Worm (Caenorhabditis elegans) whole organism, L4/young adult: ENCODE results near the gene tag-307.

Experiments used
- W03F9.2 ChIP-seq: fragments of 150-350 bp; optimal IDR thresholded peaks from 2 replicates; lab custom pipeline; 2014; ENCODE audit warnings: missing biosample characterization, missing genetic modification characterization
- dao-5 ChIP-seq: sonication (generic microtip); optimal IDR thresholded peaks from 2 replicates; lab custom pipeline; 2016; ENCODE audit warnings: missing genotype, missing genetic modification characterization, moderate library complexity, missing compliant biosample characterization
- him-1 ChIP-seq: sonication (generic microtip); optimal IDR thresholded peaks from 2 replicates; lab custom pipeline; 2016; ENCODE audit warnings: missing genotype, missing genetic modification reagents, missing genetic modification characterization, missing compliant biosample characterization

The tag-307 gene

ce11 chrIII:7857142-7857541 is at the start of gene tag-307:
Gene tag-307, minus strand, starts transcription at chrIII:7857242.
- TF ChIP-seq him-1 (no peak), dao-5 (tag; lab: Kevin White, UChicago) (no peak), W03F9.2 (tag; lab: Kevin White, UChicago) (no peak)

DNA sequence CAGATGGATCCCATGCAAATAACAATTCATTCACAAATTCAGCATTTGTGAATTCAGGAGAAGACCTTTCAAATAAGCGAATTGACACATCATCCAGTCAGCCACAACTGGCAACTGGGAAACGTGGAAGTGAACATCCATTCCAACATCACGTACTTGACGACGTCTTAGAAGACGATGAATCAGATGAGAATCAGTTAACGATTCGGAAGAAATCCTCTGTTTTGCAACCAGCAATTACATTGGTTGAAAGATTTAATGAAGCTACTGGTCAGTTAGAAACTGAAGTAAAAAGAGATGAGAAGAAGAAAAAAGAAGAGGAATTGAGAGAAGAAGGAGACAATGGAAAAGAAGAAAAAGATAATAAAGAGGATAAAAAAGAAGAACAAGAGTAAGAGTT is 46.4 kb upstream of the tag-307 start:
- TF ChIP-seq him-1 (no peak), dao-5 (tag; lab: Kevin White, UChicago) (no peak), W03F9.2 (tag; lab: Kevin White, UChicago) (no peak)

DNA sequence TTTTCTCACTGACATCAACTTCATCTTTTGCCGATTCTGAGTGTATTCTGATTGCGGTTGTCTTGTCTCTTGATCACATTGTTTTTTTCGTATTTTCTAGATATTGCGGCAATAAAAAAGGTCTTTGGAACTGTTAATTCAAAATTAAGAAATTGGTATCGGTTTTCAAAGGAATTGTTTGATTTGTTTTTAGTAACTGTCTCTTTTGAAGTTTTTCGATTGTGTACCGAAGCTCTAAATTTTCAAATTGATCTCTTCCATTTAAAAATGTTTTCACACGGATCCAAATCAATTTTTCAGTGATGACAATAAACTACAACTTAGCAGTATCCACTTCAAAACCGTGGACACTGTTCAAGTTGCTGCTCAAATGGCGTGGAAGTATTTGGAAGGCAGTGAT is 43.7 kb upstream of the tag-307 start, which contains the start of gene best-24:
TSS of gene best-24 (plus strand) at position 301 of the 400 bp plus-strand sequence.
- no peak for TF ChIP-seq dao-5 (tag; lab: Kevin White, UChicago)
- no peak for TF ChIP-seq W03F9.2 (tag; lab: Kevin White, UChicago)
- no peak for TF ChIP-seq him-1

DNA sequence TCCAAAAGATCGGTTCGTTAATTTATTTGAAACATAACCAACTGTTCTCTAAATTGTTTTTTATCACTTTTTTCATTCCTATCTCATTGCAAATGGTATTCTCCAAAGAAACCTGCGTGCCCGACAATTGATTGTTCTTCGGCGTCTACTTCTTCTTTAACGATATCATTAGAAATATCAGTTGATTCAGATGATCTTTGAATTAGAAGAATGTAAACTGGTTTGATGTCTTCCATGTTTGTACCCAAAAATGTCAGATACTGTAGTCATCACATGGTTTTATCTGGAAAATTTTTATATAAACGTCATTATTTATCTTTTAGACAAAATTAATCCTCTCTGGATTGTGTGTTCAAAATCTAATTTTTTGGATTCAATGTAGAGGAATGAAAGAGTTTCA is 40.7 kb upstream of the tag-307 start:
- TF ChIP-seq him-1, result no peak
- TF ChIP-seq W03F9.2 (tag; lab: Kevin White, UChicago), result no peak
- no peak for TF ChIP-seq dao-5 (tag; lab: Kevin White, UChicago)

DNA sequence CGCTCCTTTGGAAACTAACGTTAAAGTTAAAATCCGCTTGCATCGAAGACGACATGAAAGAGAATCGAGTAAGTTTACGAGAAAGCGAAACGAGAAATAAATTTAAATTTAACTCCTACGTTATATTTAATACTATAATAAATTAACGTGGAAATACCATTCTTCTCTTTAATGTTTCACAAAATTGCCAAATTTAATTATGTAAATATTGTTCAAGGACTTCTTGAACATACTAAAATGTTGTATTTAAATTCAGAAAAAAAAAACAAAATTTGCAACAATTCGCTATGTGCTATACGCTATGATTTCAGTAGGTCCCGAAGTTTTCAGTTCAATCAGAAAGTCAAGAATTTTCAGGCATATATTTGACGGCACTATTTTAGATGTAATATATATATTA is 39.9 kb upstream of the tag-307 start, which contains the start of gene ZK688.10:
TSS of gene ZK688.10 (minus strand) at position 101 of the 400 bp plus-strand sequence.
- TF ChIP-seq dao-5 (tag; lab: Kevin White, UChicago) (no peak), W03F9.2 (tag; lab: Kevin White, UChicago) (no peak), him-1 (no peak)

- TF ChIP-seq W03F9.2 (tag; lab: Kevin White, UChicago), result no peak
- no peak for TF ChIP-seq dao-5 (tag; lab: Kevin White, UChicago)
- TF ChIP-seq him-1, result no peak
Observed at ce11 chrIII:7894724-7895123, 37.7 kb upstream of the tag-307 start, which contains the start of gene ZK688.4. Gene ZK688.4, plus strand, starts transcription at chrIII:7895024.

ce11 chrIII:7893224-7893623 is 36.2 kb upstream of the tag-307 start:
- TF ChIP-seq W03F9.2 (tag; lab: Kevin White, UChicago), result no peak
- no peak for TF ChIP-seq dao-5 (tag; lab: Kevin White, UChicago)
- TF ChIP-seq him-1, result no peak

- TF ChIP-seq dao-5 (tag; lab: Kevin White, UChicago) (no peak), him-1 (no peak), W03F9.2 (tag; lab: Kevin White, UChicago) (no peak)
Observed at ce11 chrIII:7892333-7892732, 35.3 kb upstream of the tag-307 start.

DNA sequence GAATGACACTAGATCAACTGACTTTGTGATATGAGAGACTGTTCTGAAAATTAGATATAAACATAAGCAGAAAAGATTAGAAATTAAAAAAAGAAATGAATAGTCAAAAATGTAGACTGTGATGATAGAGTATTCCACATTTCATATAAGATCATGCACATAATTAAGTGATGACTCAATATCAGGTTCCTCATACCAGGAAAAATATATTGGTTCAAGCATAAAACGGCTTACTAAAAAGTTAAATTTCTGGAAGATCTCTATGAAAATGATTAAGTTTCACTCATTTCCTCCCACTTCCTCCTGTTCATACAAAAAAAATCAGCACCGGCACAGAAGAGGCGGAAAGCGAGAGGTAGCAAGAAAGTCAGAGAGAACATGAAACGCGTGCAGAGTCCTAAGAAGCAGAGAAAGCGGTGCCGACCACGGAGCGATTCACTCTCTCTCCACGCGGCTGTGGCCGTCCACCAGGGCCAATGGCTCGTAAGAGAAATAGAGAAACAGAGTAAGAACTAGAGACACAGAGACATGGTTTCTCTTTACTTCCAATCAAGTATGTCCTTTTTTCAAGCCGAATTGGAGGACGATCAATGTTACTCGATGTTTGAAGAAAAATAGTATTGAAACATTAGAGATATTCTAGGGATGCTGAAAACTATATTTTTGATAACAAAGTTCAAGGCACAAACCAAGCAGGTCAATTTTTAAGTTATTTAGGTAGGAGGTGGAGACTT is 34.7 kb upstream of the tag-307 start, which contains the start of the genes ZK688.5 and fahd-1:
TSS of gene ZK688.5 (minus strand) at position 51 of the 734 bp plus-strand sequence.
TSS of gene fahd-1 (plus strand) at position 684 of the 734 bp plus-strand sequence.
- no peak for TF ChIP-seq dao-5 (tag; lab: Kevin White, UChicago)
- peak; percentile 60 for TF ChIP-seq W03F9.2 (tag; lab: Kevin White, UChicago)

DNA sequence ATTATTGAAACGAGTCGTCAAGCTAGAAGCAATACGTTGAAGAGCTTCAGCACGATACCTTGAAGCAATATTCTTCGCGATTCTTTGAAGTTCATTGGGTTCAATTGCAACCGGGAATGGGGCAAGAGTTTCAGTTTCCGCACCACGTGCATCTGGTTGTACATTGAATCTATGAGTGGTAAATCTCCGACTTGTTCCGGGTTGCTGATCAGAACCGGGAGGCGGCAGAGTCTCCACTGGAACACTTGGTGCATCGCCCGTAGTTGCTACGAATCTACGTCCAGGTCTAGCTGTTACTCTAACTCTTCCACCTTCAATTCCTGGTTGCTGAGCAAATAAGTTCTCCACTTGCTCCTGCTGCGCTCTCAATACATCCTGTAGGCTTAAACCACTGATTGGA is 32.0 kb upstream of the tag-307 start:
- TF ChIP-seq W03F9.2 (tag; lab: Kevin White, UChicago) (no peak), dao-5 (tag; lab: Kevin White, UChicago) (no peak), him-1 (no peak)

DNA sequence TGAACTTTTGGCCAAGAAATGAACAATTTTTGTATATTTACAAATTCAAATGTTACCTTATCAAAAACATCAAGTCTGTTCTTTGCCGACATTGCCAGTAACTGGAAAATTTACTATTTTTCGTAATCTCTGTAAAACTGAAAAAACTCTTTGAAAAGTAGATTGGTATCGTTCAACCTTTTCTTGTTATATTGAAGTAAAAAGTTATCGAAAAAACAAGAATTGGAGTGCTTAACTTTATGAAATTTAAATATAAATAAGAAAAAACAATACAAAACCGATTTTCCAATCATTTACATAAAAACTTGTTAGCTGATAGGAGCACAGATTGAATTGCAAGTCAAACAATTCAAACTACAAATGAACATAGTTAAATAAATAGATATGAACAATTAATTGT is 27.8 kb upstream of the tag-307 start, which contains the start of gene ZK688.11:
TSS of gene ZK688.11 (minus strand) at position 101 of the 400 bp plus-strand sequence.
- TF ChIP-seq W03F9.2 (tag; lab: Kevin White, UChicago) (no peak), dao-5 (tag; lab: Kevin White, UChicago) (no peak), him-1 (no peak)

- no peak for TF ChIP-seq W03F9.2 (tag; lab: Kevin White, UChicago)
- TF ChIP-seq dao-5 (tag; lab: Kevin White, UChicago), result no peak
- TF ChIP-seq him-1, result no peak
Observed at ce11 chrIII:7882900-7883299, 25.9 kb upstream of the tag-307 start, which contains the start of gene ZK688.9. Gene ZK688.9, minus strand, starts transcription at chrIII:7883000.

DNA sequence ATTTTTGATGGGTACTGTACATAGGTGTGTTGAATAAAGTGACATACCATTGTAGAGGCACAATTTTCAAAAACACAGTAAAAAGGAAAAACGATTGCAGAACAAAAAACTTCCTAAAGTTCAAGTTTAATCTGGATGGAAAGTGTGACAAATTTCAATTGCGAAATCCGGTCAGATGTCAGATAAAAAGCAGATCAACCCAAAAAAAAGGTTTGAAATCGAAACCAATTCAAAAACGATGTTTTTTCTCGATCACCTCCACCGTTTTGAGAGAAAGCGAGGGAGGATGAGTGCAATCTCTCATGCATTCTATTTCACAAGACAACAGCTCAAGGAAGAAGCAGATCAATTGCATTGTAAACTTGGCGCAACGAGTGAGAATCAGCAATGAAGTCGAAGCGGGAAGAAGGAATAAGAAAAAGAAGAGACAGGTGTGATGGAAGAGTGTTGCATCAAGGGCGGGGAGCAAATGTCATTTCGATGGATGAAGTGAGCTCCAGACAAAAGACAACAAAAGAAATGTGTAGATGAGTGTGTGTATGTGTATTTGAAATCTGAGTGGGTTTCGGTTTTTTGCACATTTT is 23.2 kb upstream of the tag-307 start:
- no peak for TF ChIP-seq him-1
- TF ChIP-seq dao-5 (tag; lab: Kevin White, UChicago), result no peak
- TF ChIP-seq W03F9.2 (tag; lab: Kevin White, UChicago), result no peak

DNA sequence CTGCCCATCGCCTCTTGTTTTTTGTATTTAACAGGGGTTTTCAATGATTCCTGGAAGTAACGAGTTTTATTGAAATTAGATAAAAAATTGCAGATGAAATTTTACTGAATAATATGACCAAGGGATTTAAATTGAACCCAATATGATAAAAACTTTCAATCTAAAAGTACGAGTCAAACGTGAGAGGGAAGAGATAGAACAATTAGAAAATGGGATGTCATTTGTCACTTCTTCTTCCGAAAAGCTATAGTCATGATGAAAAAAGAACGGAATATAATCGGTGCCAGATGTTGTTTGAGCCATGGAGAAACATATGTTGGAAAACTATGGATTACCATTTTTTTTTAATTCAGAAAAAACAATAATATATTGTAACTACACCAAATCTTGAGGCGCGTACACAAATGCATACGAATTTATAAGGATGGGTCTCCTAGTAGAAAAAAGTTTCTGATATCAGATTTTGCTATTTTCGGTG is 21.8 kb upstream of the tag-307 start, which contains the start of gene sup-18:
TSS of gene sup-18 (minus strand) at position 51 of the 478 bp plus-strand sequence.
- TF ChIP-seq W03F9.2 (tag; lab: Kevin White, UChicago) (no peak), dao-5 (tag; lab: Kevin White, UChicago) (no peak), him-1 (no peak)
